Worm (Caenorhabditis elegans): ENCODE results near the gene C01G6.9.
A peak's percentile ranks its signal among the peaks of the same experiment; 100 is the strongest.

Gene C01G6.9

DNA sequence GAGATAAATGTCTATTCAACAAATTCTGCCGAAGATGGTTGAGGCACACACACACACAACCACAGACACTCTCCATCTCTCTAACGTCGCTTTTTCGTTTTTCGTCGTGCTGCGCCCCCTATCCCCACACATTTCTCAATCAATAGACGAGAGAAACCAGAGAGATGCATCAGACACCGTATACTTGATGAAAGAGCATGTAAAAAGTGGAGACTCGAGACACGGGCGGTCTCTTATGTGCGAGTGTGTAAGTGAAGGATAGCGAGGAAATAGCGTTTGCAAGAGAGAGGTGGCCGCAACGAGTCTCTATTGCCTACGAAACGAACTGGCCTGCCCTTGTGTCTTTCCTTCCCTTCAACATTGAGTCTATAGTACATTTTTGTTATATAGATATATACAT is 12.8 kb downstream of the C01G6.9 start (continued):
- TF ChIP-seq ceh-8 (GFP tag; optimal IDR thresholded peaks at IDR 0.05) (peak; percentile 56), fos-1 (tag; optimal IDR thresholded peaks at IDR 0.05) (peak; percentile 72), nhr-19 (GFP tag; conservative IDR thresholded peaks at IDR 0.05) (peak; percentile 87), ceh-63 (GFP tag; optimal IDR thresholded peaks at IDR 0.05) (no peak), nhr-90 (tag; optimal IDR thresholded peaks at IDR 0.05; ENCODE audit: poor library complexity) (peak; percentile 84), fkh-8 (tag; optimal IDR thresholded peaks at IDR 0.05) (peak; percentile 95), ceh-90 (tag; optimal IDR thresholded peaks at IDR 0.05) (no peak), blmp-1 (tag; optimal IDR thresholded peaks at IDR 0.05) (peak; percentile 75), isw-1 (GFP tag; IDR thresholded peaks at IDR 0.05) (peak; percentile 62), nhr-20 (tag; optimal IDR thresholded peaks at IDR 0.05) (peak; percentile 98), rnt-1 (tag; optimal IDR thresholded peaks at IDR 0.05) (peak; percentile 89), snu-23 (GFP tag; optimal IDR thresholded peaks at IDR 0.05) (peak; percentile 98), tlp-1 (tag; optimal IDR thresholded peaks at IDR 0.05) (no peak), zip-4 (GFP tag; optimal IDR thresholded peaks at IDR 0.05) (peak; percentile 45), fkh-4 (tag; optimal IDR thresholded peaks at IDR 0.05; ENCODE audit: borderline replicate concordance) (no peak), egl-13 (tag; optimal IDR thresholded peaks at IDR 0.05) (peak; percentile 46), pax-3 (tag; optimal IDR thresholded peaks at IDR 0.05) (peak; percentile 31), nhr-12 (tag; optimal IDR thresholded peaks at IDR 0.05) (no peak), ama-1 (optimal IDR thresholded peaks at IDR 0.05) (peak; percentile 76), unc-86 (tag; optimal IDR thresholded peaks at IDR 0.05) (peak; percentile 88), alr-1 (tag; optimal IDR thresholded peaks at IDR 0.05; ENCODE audit: borderline replicate concordance) (no peak), nhr-237 (tag; optimal IDR thresholded peaks at IDR 0.05) (peak; percentile 89), nhr-28 (tag; optimal IDR thresholded peaks at IDR 0.05) (peak; percentile 8), mef-2 (tag; optimal IDR thresholded peaks at IDR 0.05) (peak; percentile 57), pqm-1 (tag; optimal IDR thresholded peaks at IDR 0.05) (no peak), elt-2 (tag; optimal IDR thresholded peaks at IDR 0.05) (peak; percentile 77), dsc-1 (tag; optimal IDR thresholded peaks at IDR 0.05) (peak; percentile 72), F16B12.6 (tag; optimal IDR thresholded peaks at IDR 0.05) (no peak), aly-2 (tag; optimal IDR thresholded peaks at IDR 0.05) (peak; percentile 75), zag-1 (tag; optimal IDR thresholded peaks at IDR 0.05) (peak; percentile 38), dpl-1 (GFP tag; optimal IDR thresholded peaks at IDR 0.05) (peak; percentile 61 to 65 (median 64)), C04F5.9 (tag; optimal IDR thresholded peaks at IDR 0.05) (peak; percentile 44), mab-9 (GFP tag; IDR thresholded peaks at IDR 0.05) (peak; percentile 74; the same call in 1 of the 2 replicates), C16A3.4 (tag; optimal IDR thresholded peaks at IDR 0.05) (peak; percentile 89), nhr-47 (tag; optimal IDR thresholded peaks at IDR 0.05) (peak; percentile 92), sptf-1 (tag; optimal IDR thresholded peaks at IDR 0.05) (no peak), hlh-4 (tag; optimal IDR thresholded peaks at IDR 0.05) (no peak), unc-62 (GFP tag; optimal IDR thresholded peaks at IDR 0.05) (peak; percentile 26), ztf-11 (tag; optimal IDR thresholded peaks at IDR 0.05) (peak in 1 of 2 experiments; percentile 73), xbp-1 (tag; optimal IDR thresholded peaks at IDR 0.05) (peak; percentile 88), sup-37 (GFP tag; optimal IDR thresholded peaks at IDR 0.05) (peak; percentile 62), ets-5 (GFP tag; IDR thresholded peaks at IDR 0.05) (no peak), nhr-85 (tag) (peak; percentile 96), tbx-2 (tag; optimal IDR thresholded peaks at IDR 0.05) (peak; percentile 94), unc-98 (GFP tag; IDR thresholded peaks at IDR 0.05) (no peak), lir-3 (tag; optimal IDR thresholded peaks at IDR 0.05; ENCODE audit: poor library complexity) (peak; percentile 77), lsy-2 (tag; optimal IDR thresholded peaks at IDR 0.05) (peak; percentile 89 to 96), swsn-7 (tag; optimal IDR thresholded peaks at IDR 0.05) (peak; percentile 94), mep-1 (tag; optimal IDR thresholded peaks at IDR 0.05) (peak; percentile 90), nhr-76 (tag; optimal IDR thresholded peaks at IDR 0.05) (no peak), aha-1 (tag; optimal IDR thresholded peaks at IDR 0.05) (peak; percentile 9), skn-1 (tag; optimal IDR thresholded peaks at IDR 0.05) (peak; percentile 72), egl-27 (tag; optimal IDR thresholded peaks at IDR 0.05) (peak; percentile 50 to 59), snpc-4 (tag; optimal IDR thresholded peaks at IDR 0.05) (peak; percentile 51)

All from whole organism, L1 larva.